Worm (Caenorhabditis elegans): ENCODE measurements around the gene znf-782.

znf-782 gene

DNA sequence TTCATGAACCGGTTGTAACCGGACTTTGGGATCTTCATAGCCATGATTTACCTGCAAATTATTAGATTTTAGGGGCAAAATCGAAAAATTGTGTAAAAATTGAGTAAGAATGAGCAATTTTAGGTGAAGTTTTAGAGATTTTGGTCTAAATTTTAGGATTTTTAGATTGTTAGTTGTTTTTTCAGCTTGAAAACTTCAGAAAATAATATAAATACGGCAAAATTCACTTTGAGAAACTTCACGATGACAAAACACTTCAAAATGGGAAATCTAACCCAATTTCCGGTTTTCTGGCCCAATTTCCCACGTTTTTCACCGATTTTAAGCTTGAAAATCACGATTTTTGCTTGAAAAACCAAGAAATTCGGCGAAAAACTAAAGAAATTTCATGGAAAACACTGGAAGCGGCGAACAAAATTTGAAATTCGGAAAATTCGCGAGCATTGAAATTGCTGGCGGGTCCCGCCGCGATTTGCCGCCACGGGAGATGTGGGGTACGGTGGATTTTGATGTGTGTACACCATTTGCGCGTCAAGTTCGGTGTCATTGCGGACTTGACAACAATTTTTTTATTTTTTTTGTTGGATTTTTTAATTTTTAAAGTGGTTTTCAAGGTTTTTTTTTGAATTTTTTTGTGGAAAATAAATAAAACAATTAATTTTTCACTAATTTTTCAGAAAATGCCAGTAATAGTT lies 26.7 kb upstream of the znf-782 start, which contains the start of the genes cct-8 and Y55F3AR.2 (continued):
- TF ChIP-seq ceh-6 (GFP tag; optimal IDR thresholded peaks at IDR 0.05): peak; percentile 40
- peak; percentile 44 for TF ChIP-seq T23F11.4 (GFP tag; optimal IDR thresholded peaks at IDR 0.05)
- no peak for TF ChIP-seq dmd-4 (tag; optimal IDR thresholded peaks at IDR 0.05; ENCODE audit: borderline replicate concordance)
- peak; percentile 43 for TF ChIP-seq dve-1 (tag; optimal IDR thresholded peaks at IDR 0.05)
- TF ChIP-seq pat-9 (tag; optimal IDR thresholded peaks at IDR 0.05): peak; percentile 60
- TF ChIP-seq ztf-16 (tag; optimal IDR thresholded peaks at IDR 0.05): peak; percentile 72
- TF ChIP-seq ceh-30 (tag; optimal IDR thresholded peaks at IDR 0.05): no peak
- peak; percentile 31 for TF ChIP-seq ceh-48 (tag; optimal IDR thresholded peaks at IDR 0.05)
- no peak for TF ChIP-seq pha-4 (tag; optimal IDR thresholded peaks at IDR 0.05)
- peak; percentile 16 for TF ChIP-seq ahr-1 (tag; optimal IDR thresholded peaks at IDR 0.05)
- TF ChIP-seq nfya-1 (tag; optimal IDR thresholded peaks at IDR 0.05): peak; percentile 97
- peak; percentile 67 for TF ChIP-seq rnt-1 (tag; optimal IDR thresholded peaks at IDR 0.05)
- no peak for TF ChIP-seq K09A11.1 (tag; optimal IDR thresholded peaks at IDR 0.05; ENCODE audit: insufficient read depth)
- peak; percentile 83 for TF ChIP-seq ceh-14 (tag; optimal IDR thresholded peaks at IDR 0.05)
- TF ChIP-seq ceh-34 (tag; optimal IDR thresholded peaks at IDR 0.05): peak; percentile 72
- TF ChIP-seq odd-2 (tag; optimal IDR thresholded peaks at IDR 0.05): no peak

DNA sequence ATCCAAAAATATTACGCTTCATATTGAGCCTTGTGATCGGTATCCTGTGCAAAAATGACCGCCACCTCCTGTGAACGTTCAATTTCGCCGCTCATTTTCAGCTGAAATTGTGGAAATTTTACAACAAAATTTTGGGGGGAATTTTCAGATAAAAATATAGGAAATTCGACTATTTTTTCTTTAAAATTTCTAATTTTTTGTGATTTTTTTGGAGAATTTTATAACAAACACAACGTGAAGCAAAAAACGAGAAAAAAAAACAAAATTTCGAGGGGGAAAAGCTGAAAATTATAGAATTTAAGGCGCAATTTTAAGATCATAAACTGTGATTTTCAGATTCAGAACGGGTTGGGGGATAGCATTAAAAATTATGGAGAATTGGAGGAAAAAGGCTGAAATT lies 19.6 kb upstream of the znf-782 start, which contains the start of gene csn-4:
Gene csn-4 (minus strand): TSS at position 101 of the 400 bp plus-strand sequence.
- TF ChIP-seq ceh-22 (tag; optimal IDR thresholded peaks at IDR 0.05) (no peak), fax-1 (tag; optimal IDR thresholded peaks at IDR 0.05) (no peak), pqm-1 (tag; optimal IDR thresholded peaks at IDR 0.05) (no peak), hlh-6 (tag; optimal IDR thresholded peaks at IDR 0.05) (no peak), ceh-24 (tag; optimal IDR thresholded peaks at IDR 0.05) (no peak), fkh-6 (tag; optimal IDR thresholded peaks at IDR 0.05) (no peak), pros-1 (tag; optimal IDR thresholded peaks at IDR 0.05) (no peak), hlh-13 (GFP tag; optimal IDR thresholded peaks at IDR 0.05) (no peak), hlh-8 (tag; optimal IDR thresholded peaks at IDR 0.05) (no peak), zip-5 (tag; optimal IDR thresholded peaks at IDR 0.05) (no peak), unc-55 (GFP tag; optimal IDR thresholded peaks at IDR 0.05) (no peak), sdc-2 (tag; optimal IDR thresholded peaks at IDR 0.05) (no peak), pha-4 (tag; optimal IDR thresholded peaks at IDR 0.05) (no peak), unc-42 (tag; optimal IDR thresholded peaks at IDR 0.05) (no peak)

DNA sequence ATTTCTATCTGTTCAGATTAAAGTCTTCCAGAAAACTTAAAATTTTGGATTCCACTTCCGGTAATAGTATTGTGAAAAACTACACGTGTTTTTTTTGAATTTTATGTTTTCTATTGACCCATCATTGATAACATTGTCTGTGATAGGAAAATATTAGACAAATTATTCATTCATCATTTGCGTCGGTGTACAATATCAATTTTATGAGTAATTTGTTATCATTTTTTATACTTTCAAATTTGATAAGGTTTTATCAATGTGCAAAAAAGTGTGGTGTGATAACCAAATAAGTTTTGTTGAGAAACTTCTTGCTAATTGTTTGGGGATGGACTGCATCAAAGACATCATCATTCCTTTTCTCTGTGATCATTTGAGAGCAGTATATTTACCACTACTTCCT lies 8.2 kb upstream of the znf-782 start:
- peak; percentile 96 for TF ChIP-seq elt-2 (tag; optimal IDR thresholded peaks at IDR 0.05)
- TF ChIP-seq ets-4 (tag; optimal IDR thresholded peaks at IDR 0.05): no peak

DNA sequence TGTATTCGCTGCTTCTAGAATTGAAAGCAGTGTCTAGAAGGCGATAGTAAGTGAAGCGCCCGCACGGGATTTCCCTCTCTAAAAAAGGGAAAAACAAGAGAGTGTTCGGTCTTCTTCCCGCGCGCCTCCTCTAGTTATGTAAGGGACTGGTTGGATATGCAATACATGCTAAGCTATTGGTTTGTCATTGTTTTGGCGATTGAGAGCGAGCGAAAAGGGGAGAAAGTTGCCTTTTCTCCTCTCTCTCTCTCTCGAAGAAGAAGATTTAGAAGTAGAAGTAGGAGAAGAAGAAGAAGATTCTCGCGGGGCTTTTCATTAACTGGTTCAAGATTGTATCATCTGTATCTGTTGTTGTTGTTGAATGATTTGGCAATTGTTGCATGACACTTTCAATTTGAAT lies 6.7 kb upstream of the znf-782 start:
- TF ChIP-seq ceh-6 (GFP tag; optimal IDR thresholded peaks at IDR 0.05) (no peak), ceh-18 (tag; optimal IDR thresholded peaks at IDR 0.05) (no peak), fkh-10 (GFP tag; optimal IDR thresholded peaks at IDR 0.05) (no peak)

DNA sequence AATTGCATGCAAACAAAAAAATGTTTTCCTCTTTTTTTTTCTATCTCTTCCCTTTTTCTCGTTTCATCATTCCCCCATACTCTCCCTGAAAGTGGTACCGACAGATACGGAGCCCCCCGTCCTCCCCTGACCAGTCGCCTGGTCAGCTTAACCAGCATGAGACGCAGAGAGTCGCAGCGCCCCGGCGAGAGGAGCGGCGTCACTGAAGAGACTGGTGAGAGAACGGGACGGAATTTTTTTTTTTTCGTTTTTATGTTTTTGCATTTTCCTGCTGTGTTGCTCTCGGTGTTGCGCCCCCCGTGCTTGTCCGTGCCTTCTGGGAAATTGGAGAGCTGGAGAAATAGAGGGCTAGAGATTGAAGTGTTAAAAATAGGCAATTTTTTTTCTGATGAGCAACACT lies 3.1 kb upstream of the znf-782 start:
- TF ChIP-seq pat-9 (tag; optimal IDR thresholded peaks at IDR 0.05): no peak
- TF ChIP-seq pax-1 (tag; optimal IDR thresholded peaks at IDR 0.05): no peak
- no peak for TF ChIP-seq lim-6 (tag; optimal IDR thresholded peaks at IDR 0.05)
- no peak for TF ChIP-seq fax-1 (tag; optimal IDR thresholded peaks at IDR 0.05)
- TF ChIP-seq nfya-1 (tag; optimal IDR thresholded peaks at IDR 0.05): peak; percentile 34
- TF ChIP-seq unc-42 (tag; optimal IDR thresholded peaks at IDR 0.05): peak; percentile 36
- no peak for TF ChIP-seq hlh-13 (GFP tag; optimal IDR thresholded peaks at IDR 0.05)
- TF ChIP-seq nhr-11 (tag; optimal IDR thresholded peaks at IDR 0.05): no peak
- no peak for TF ChIP-seq ets-4 (tag; optimal IDR thresholded peaks at IDR 0.05)
- TF ChIP-seq tbx-2 (tag; optimal IDR thresholded peaks at IDR 0.05): peak; percentile 9
- no peak for TF ChIP-seq ceh-34 (tag; optimal IDR thresholded peaks at IDR 0.05)
- no peak for TF ChIP-seq ttx-3 (tag; optimal IDR thresholded peaks at IDR 0.05)
- no peak for TF ChIP-seq pros-1 (tag; optimal IDR thresholded peaks at IDR 0.05)
- TF ChIP-seq ceh-18 (tag; optimal IDR thresholded peaks at IDR 0.05): peak; percentile 54
- TF ChIP-seq lin-11 (tag; optimal IDR thresholded peaks at IDR 0.05): no peak
- peak; percentile 59 for TF ChIP-seq ceh-31 (tag; optimal IDR thresholded peaks at IDR 0.05)
- peak; percentile 93 for TF ChIP-seq F13H6.1 (tag; optimal IDR thresholded peaks at IDR 0.05)
- TF ChIP-seq C38D4.7 (GFP tag; optimal IDR thresholded peaks at IDR 0.05): no peak
- TF ChIP-seq C08G9.2 (tag; optimal IDR thresholded peaks at IDR 0.05): no peak
- no peak for TF ChIP-seq npax-4 (tag; optimal IDR thresholded peaks at IDR 0.05)
